Worm (Caenorhabditis elegans) whole organism, late embryonic: ENCODE measurements around the gene ZK470.4.

Experiments used
- C08G9.2 ChIP-seq: sonication (generic microtip); optimal IDR thresholded peaks from 2 replicates; lab custom pipeline; 2016; ENCODE audit warnings: mild to moderate bottlenecking, missing genetic modification characterization, moderate library complexity, missing compliant biosample characterization
- C38D4.7 ChIP-seq: fragments of 200-800 bp; sonication (Bioruptor generic); optimal IDR thresholded peaks from 2 replicates; lab custom pipeline; 2018; ENCODE audit warnings: mild to moderate bottlenecking, missing genetic modification characterization, moderate library complexity, missing compliant biosample characterization
- K02D7.2 ChIP-seq: sonication (generic microtip); optimal IDR thresholded peaks from 2 replicates; lab custom pipeline; 2017; ENCODE audit warnings: mild to moderate bottlenecking, missing genetic modification characterization, missing compliant biosample characterization
- Y22D7AL.16 ChIP-seq: sonication (generic microtip); optimal IDR thresholded peaks from 2 replicates; lab custom pipeline; 2016; ENCODE audit warnings: missing genetic modification characterization, missing compliant biosample characterization
- ama-1 ChIP-seq: fragments of 150-350 bp; optimal IDR thresholded peaks from 2 replicates; lab custom pipeline; 2014
- ceh-18 ChIP-seq: sonication (generic microtip); optimal IDR thresholded peaks from 2 replicates; lab custom pipeline; 2016; ENCODE audit warnings: missing genetic modification characterization, missing compliant biosample characterization
- ceh-2 ChIP-seq: sonication (generic microtip); optimal IDR thresholded peaks from 2 replicates; lab custom pipeline; 2016; ENCODE audit warnings: missing genotype, missing genetic modification characterization, missing compliant biosample characterization
- ceh-22 ChIP-seq: sonication (generic microtip); optimal IDR thresholded peaks from 2 replicates; lab custom pipeline; 2017; ENCODE audit warnings: missing biosample characterization, missing genetic modification characterization
- ceh-30 ChIP-seq: fragments of 150-350 bp; optimal IDR thresholded peaks from 2 replicates; lab custom pipeline; 2014; ENCODE audit warnings: missing biosample characterization, missing genetic modification characterization
- ceh-31 ChIP-seq: sonication (generic microtip); optimal IDR thresholded peaks from 2 replicates; lab custom pipeline; 2016; ENCODE audit warnings: missing genetic modification characterization, missing compliant biosample characterization
- ceh-48 ChIP-seq: sonication (generic microtip); optimal IDR thresholded peaks from 2 replicates; lab custom pipeline; 2016; ENCODE audit warnings: missing genetic modification characterization, inconsistent platforms, missing compliant biosample characterization
- ceh-6 ChIP-seq: fragments of 200-800 bp; sonication (Bioruptor generic); optimal IDR thresholded peaks from 2 replicates; lab custom pipeline; 2018; ENCODE audit warnings: mild to moderate bottlenecking, missing genetic modification characterization, missing compliant biosample characterization
- ceh-9 ChIP-seq: sonication (generic microtip); optimal IDR thresholded peaks from 2 replicates; lab custom pipeline; 2016; ENCODE audit warnings: mild to moderate bottlenecking, missing genetic modification characterization, inconsistent platforms, missing compliant biosample characterization
- che-1 ChIP-seq: sonication (generic microtip); optimal IDR thresholded peaks from 2 replicates; lab custom pipeline; 2016; ENCODE audit warnings: mild to moderate bottlenecking, missing genetic modification characterization, missing compliant biosample characterization
- dmd-4 ChIP-seq: sonication (generic microtip); optimal IDR thresholded peaks from 2 replicates; lab custom pipeline; 2016; ENCODE audit warnings: borderline replicate concordance, missing genetic modification characterization, missing compliant biosample characterization
- dve-1 ChIP-seq: sonication (generic microtip); optimal IDR thresholded peaks from 2 replicates; lab custom pipeline; 2017; ENCODE audit warnings: antibody characterized with exemption, mild to moderate bottlenecking, missing genetic modification characterization, missing compliant biosample characterization
- elt-2 ChIP-seq: sonication (generic microtip); optimal IDR thresholded peaks from 2 replicates; lab custom pipeline; 2016; ENCODE audit warnings: missing genetic modification reagents, missing genetic modification characterization, missing compliant biosample characterization
- elt-4 ChIP-seq: sonication (generic microtip); optimal IDR thresholded peaks from 2 replicates; lab custom pipeline; 2016; ENCODE audit warnings: missing genetic modification characterization, missing compliant biosample characterization
- ets-4 ChIP-seq: sonication (generic microtip); optimal IDR thresholded peaks from 2 replicates; lab custom pipeline; 2016; ENCODE audit warnings: missing genetic modification characterization, missing compliant biosample characterization
- gmeb-2 ChIP-seq: sonication (generic microtip); optimal IDR thresholded peaks from 2 replicates; lab custom pipeline; 2016; ENCODE audit warnings: missing genetic modification characterization, inconsistent platforms, missing compliant biosample characterization
- hlh-13 ChIP-seq: fragments of 200-800 bp; sonication (Bioruptor generic); optimal IDR thresholded peaks from 2 replicates; lab custom pipeline; 2018; ENCODE audit warnings: mild to moderate bottlenecking, missing genetic modification characterization, missing compliant biosample characterization
- hlh-15 ChIP-seq: sonication (generic microtip); optimal IDR thresholded peaks from 2 replicates; lab custom pipeline; 2016; ENCODE audit warnings: missing genetic modification characterization, missing compliant biosample characterization
- hlh-8 ChIP-seq: sonication (generic microtip); optimal IDR thresholded peaks from 2 replicates; lab custom pipeline; 2016; ENCODE audit warnings: missing genotype, missing genetic modification characterization, missing compliant biosample characterization
- lim-6 ChIP-seq: sonication (generic microtip); optimal IDR thresholded peaks from 2 replicates; lab custom pipeline; 2016; ENCODE audit warnings: missing genetic modification characterization, missing compliant biosample characterization
- lin-11 ChIP-seq: fragments of 200-800 bp; sonication (Bioruptor generic); optimal IDR thresholded peaks from 2 replicates; lab custom pipeline; 2018; ENCODE audit warnings: mild to moderate bottlenecking, missing genetic modification characterization, missing compliant biosample characterization
- nhr-11 ChIP-seq: fragments of 150-350 bp; optimal IDR thresholded peaks from 2 replicates; lab custom pipeline; 2014; ENCODE audit warnings: missing biosample characterization, missing genetic modification characterization
- nhr-232 ChIP-seq: sonication (generic microtip); optimal IDR thresholded peaks from 2 replicates; lab custom pipeline; 2016; ENCODE audit warnings: missing genetic modification characterization, missing compliant biosample characterization
- npax-4 ChIP-seq: sonication (generic microtip); optimal IDR thresholded peaks from 2 replicates; lab custom pipeline; 2016; ENCODE audit warnings: missing genetic modification characterization, missing compliant biosample characterization
- odd-2 ChIP-seq: sonication (generic microtip); optimal IDR thresholded peaks from 2 replicates; lab custom pipeline; 2017; ENCODE audit warnings: antibody characterized with exemption, mild to moderate bottlenecking, missing genetic modification characterization, missing compliant biosample characterization
- pat-9 ChIP-seq: fragments of 200-800 bp; sonication (Bioruptor generic); optimal IDR thresholded peaks from 2 replicates; lab custom pipeline; 2018; ENCODE audit warnings: mild to moderate bottlenecking, missing genetic modification characterization, moderate library complexity, missing compliant biosample characterization
- pha-2 ChIP-seq: sonication (generic microtip); optimal IDR thresholded peaks from 2 replicates; lab custom pipeline; 2017; ENCODE audit warnings: mild to moderate bottlenecking, missing genetic modification characterization, missing compliant biosample characterization
- pha-4 ChIP-seq: fragments of 150-350 bp; optimal IDR thresholded peaks from 2 replicates; lab custom pipeline; 2018; ENCODE audit warnings: missing biosample characterization, missing genetic modification reagents, missing genetic modification characterization
- pqm-1 ChIP-seq: sonication (generic microtip); optimal IDR thresholded peaks from 2 replicates; lab custom pipeline; 2016; ENCODE audit warnings: missing genetic modification characterization, missing compliant biosample characterization
- ref-2 ChIP-seq: sonication (generic microtip); optimal IDR thresholded peaks from 2 replicates; lab custom pipeline; 2016; ENCODE audit warnings: missing genetic modification characterization, missing compliant biosample characterization
- sdc-2 ChIP-seq: sonication (generic microtip); optimal IDR thresholded peaks from 2 replicates; lab custom pipeline; 2016; ENCODE audit warnings: missing genotype, missing genetic modification characterization, missing compliant biosample characterization
- sox-4 ChIP-seq: sonication (generic microtip); optimal IDR thresholded peaks from 2 replicates; lab custom pipeline; 2017; ENCODE audit warnings: mild to moderate bottlenecking, missing genetic modification characterization, inconsistent platforms, missing compliant biosample characterization
- tbx-2 ChIP-seq: sonication (generic microtip); optimal IDR thresholded peaks from 2 replicates; lab custom pipeline; 2016; ENCODE audit warnings: missing genetic modification characterization, missing compliant biosample characterization
- tbx-7 ChIP-seq: sonication (generic microtip); optimal IDR thresholded peaks from 2 replicates; lab custom pipeline; 2016; ENCODE audit warnings: missing genotype, missing genetic modification characterization, missing compliant biosample characterization
- ttx-3 ChIP-seq: sonication (generic microtip); optimal IDR thresholded peaks from 2 replicates; lab custom pipeline; 2016; ENCODE audit warnings: missing genetic modification reagents, missing genetic modification characterization, missing compliant biosample characterization
- unc-3 ChIP-seq, 2 experiments: fragments of 200-800 bp in 1 of 2; sonication (Bioruptor generic) in 1 of 2; sonication (generic microtip) in 1 of 2; conservative IDR thresholded peaks in 1 of 2; optimal IDR thresholded peaks in 1 of 2; 2 replicates each; pipeline versions ENCODE4 v1.3.6 to Lab custom; 2016 to 2022; ENCODE audit warnings: missing compliant biosample characterization in 2 of 2, missing genetic modification characterization in 2 of 2, missing genetic modification reagents in 1 of 2
- unc-42 ChIP-seq: sonication (generic microtip); optimal IDR thresholded peaks from 2 replicates; lab custom pipeline; 2016; ENCODE audit warnings: missing genotype, missing genetic modification characterization, missing compliant biosample characterization
- ztf-16 ChIP-seq: sonication (generic microtip); optimal IDR thresholded peaks from 2 replicates; lab custom pipeline; 2017; ENCODE audit warnings: missing genetic modification characterization, missing compliant biosample characterization

Gene ZK470.4

ce11 chrX:4140755-4141417 lies 1.3 kb upstream of the ZK470.4 start:
- TF ChIP-seq ceh-22 (tag; lab: Kevin White, UChicago), result no peak
- TF ChIP-seq ztf-16 (tag; lab: Kevin White, UChicago), result no peak
- no peak for TF ChIP-seq C38D4.7 (GFP tag; lab: Kevin White, UChicago)
- no peak for TF ChIP-seq tbx-7 (tag; lab: Kevin White, UChicago)
- TF ChIP-seq unc-42 (tag; lab: Kevin White, UChicago), result no peak
- no peak for TF ChIP-seq unc-3 (GFP tag; conservative IDR thresholded peaks at IDR 0.05; lab: Robert Waterston, UW)
- no peak for TF ChIP-seq unc-3 (tag; optimal IDR thresholded peaks at IDR 0.05; lab: Kevin White, UChicago)
- no peak for TF ChIP-seq npax-4 (tag; lab: Kevin White, UChicago)
- TF ChIP-seq pha-2 (tag; lab: Kevin White, UChicago), result no peak
- TF ChIP-seq hlh-15 (tag; lab: Kevin White, UChicago), result no peak
- TF ChIP-seq ceh-30, result no peak
- TF ChIP-seq lim-6, result no peak
- no peak for TF ChIP-seq dve-1 (tag; lab: Kevin White, UChicago)
- TF ChIP-seq ref-2 (tag; lab: Kevin White, UChicago), result no peak
- TF ChIP-seq sox-4 (tag; lab: Kevin White, UChicago), result no peak
- no peak for TF ChIP-seq ceh-48 (tag; lab: Kevin White, UChicago)
- no peak for TF ChIP-seq hlh-8 (tag; lab: Kevin White, UChicago)
- TF ChIP-seq C08G9.2 (tag; lab: Kevin White, UChicago), result no peak
- TF ChIP-seq lin-11 (tag; lab: Kevin White, UChicago), result no peak

- TF ChIP-seq pha-2 (tag; lab: Kevin White, UChicago), result no peak
- TF ChIP-seq ztf-16 (tag; lab: Kevin White, UChicago), result no peak
- TF ChIP-seq che-1 (tag; lab: Kevin White, UChicago), result no peak
- TF ChIP-seq sdc-2 (tag; lab: Kevin White, UChicago), result no peak
- no peak for TF ChIP-seq Y22D7AL.16 (tag; lab: Kevin White, UChicago)
- TF ChIP-seq ttx-3 (tag; lab: Kevin White, UChicago), result no peak
- TF ChIP-seq ref-2 (tag; lab: Kevin White, UChicago), result no peak
- TF ChIP-seq dve-1 (tag; lab: Kevin White, UChicago), result no peak
- no peak for TF ChIP-seq pat-9 (tag; lab: Kevin White, UChicago)
- TF ChIP-seq nhr-232 (tag; lab: Kevin White, UChicago), result no peak
- TF ChIP-seq nhr-11 (tag; lab: Kevin White, UChicago), result no peak
- TF ChIP-seq ceh-9 (tag; lab: Kevin White, UChicago), result no peak
- TF ChIP-seq ceh-2 (tag; lab: Kevin White, UChicago), result no peak
- no peak for TF ChIP-seq ceh-6 (GFP tag; lab: Kevin White, UChicago)
- no peak for TF ChIP-seq tbx-7 (tag; lab: Kevin White, UChicago)
- no peak for TF ChIP-seq C38D4.7 (GFP tag; lab: Kevin White, UChicago)
- TF ChIP-seq pha-4 (tag; lab: Kevin White, UChicago), result no peak
- TF ChIP-seq ceh-31 (tag; lab: Kevin White, UChicago), result no peak
- TF ChIP-seq hlh-15 (tag; lab: Kevin White, UChicago), result no peak
- no peak for TF ChIP-seq elt-2 (tag; lab: Kevin White, UChicago)
Observed at ce11 chrX:4138413-4139193, 964 bp downstream of the ZK470.4 start.

DNA sequence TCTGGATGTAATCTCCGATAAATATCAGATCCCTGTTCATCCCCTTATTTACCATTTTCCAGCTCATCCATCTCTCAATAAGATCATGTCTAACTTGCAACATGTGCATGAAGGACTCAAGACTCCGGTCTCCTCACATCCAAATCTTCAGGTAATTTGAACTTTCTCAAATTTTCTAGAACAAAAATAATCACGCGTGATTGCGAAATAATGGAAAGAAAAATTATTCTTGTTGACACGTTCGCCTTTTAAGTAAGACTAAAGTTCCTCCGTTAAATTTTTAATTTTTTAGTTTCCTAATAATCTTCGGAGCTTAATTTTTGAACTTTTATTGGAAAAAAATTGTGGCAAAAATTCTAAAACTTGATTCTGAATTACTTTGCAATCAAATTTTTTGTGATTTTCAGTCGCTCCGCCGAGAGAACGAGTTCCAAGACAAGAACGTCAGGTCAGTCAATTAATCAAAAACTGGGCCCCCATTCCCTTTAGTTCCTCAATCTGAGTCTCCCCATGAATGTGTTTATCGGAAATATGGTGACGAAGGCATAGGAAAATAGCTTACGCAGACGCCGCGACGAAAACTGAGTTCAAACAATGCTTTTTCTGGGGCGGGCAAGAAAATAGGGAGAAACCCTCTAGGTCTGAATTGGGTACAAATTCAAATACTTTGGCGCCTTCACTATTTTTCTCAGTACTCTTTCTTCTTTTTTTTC lies 2.0 kb downstream of the ZK470.4 start:
- no peak for TF ChIP-seq C08G9.2 (tag; lab: Kevin White, UChicago)
- TF ChIP-seq nhr-11 (tag; lab: Kevin White, UChicago), result no peak
- TF ChIP-seq ets-4 (tag; lab: Kevin White, UChicago), result no peak
- TF ChIP-seq C38D4.7 (GFP tag; lab: Kevin White, UChicago), result no peak
- TF ChIP-seq tbx-2 (tag; lab: Kevin White, UChicago), result no peak
- no peak for TF ChIP-seq ama-1 (lab: Kevin White, UChicago)
- TF ChIP-seq ceh-18 (tag; lab: Kevin White, UChicago), result no peak
- TF ChIP-seq elt-4 (tag; lab: Kevin White, UChicago), result no peak
- no peak for TF ChIP-seq dmd-4
- TF ChIP-seq ceh-48 (tag; lab: Kevin White, UChicago), result no peak
- no peak for TF ChIP-seq pqm-1 (tag; lab: Kevin White, UChicago)
- TF ChIP-seq elt-2 (tag; lab: Kevin White, UChicago), result no peak
- TF ChIP-seq hlh-13 (GFP tag; lab: Kevin White, UChicago), result no peak
- TF ChIP-seq odd-2 (tag; lab: Kevin White, UChicago), result no peak
- TF ChIP-seq K02D7.2 (tag; lab: Kevin White, UChicago), result no peak
- no peak for TF ChIP-seq npax-4 (tag; lab: Kevin White, UChicago)
- no peak for TF ChIP-seq gmeb-2 (tag; lab: Kevin White, UChicago)
